Worm (Caenorhabditis elegans): ENCODE results near the gene Y45G5AM.4.
A peak's percentile ranks its signal among the peaks of the same experiment; 100 is the strongest.

Y45G5AM.4 gene

ce11 chrV:4194587-4195211 is 31.7 kb downstream of the Y45G5AM.4 start, which contains the start of gene Y45G5AM.9 (continued):
- TF ChIP-seq unc-3 (GFP tag; conservative IDR thresholded peaks at IDR 0.05), result 0 out of 2 replicates have a peak, but pooled peaks have one; percentile 25
- TF ChIP-seq unc-3 (tag; optimal IDR thresholded peaks at IDR 0.05), result peak; percentile 4
- TF ChIP-seq pax-1 (tag; optimal IDR thresholded peaks at IDR 0.05), result no peak
- TF ChIP-seq gmeb-2 (tag; optimal IDR thresholded peaks at IDR 0.05), result peak; percentile 11
- peak; percentile 59 for TF ChIP-seq ceh-2 (tag; optimal IDR thresholded peaks at IDR 0.05)
- TF ChIP-seq ceh-24 (tag; optimal IDR thresholded peaks at IDR 0.05), result no peak
- no peak for TF ChIP-seq ceh-9 (tag; optimal IDR thresholded peaks at IDR 0.05)
- TF ChIP-seq syd-9 (tag; optimal IDR thresholded peaks at IDR 0.05), result peak; percentile 40
- TF ChIP-seq hlh-13 (GFP tag; optimal IDR thresholded peaks at IDR 0.05), result no peak
- no peak for TF ChIP-seq hlh-6 (tag; optimal IDR thresholded peaks at IDR 0.05)
- TF ChIP-seq ceh-48 (tag; optimal IDR thresholded peaks at IDR 0.05), result peak; percentile 83
- TF ChIP-seq elt-2 (tag; optimal IDR thresholded peaks at IDR 0.05), result peak; percentile 83
- peak; percentile 82 for TF ChIP-seq ref-2 (tag; optimal IDR thresholded peaks at IDR 0.05)
- TF ChIP-seq T23F11.4 (GFP tag; optimal IDR thresholded peaks at IDR 0.05), result no peak
- TF ChIP-seq ceh-34 (tag; optimal IDR thresholded peaks at IDR 0.05), result peak; percentile 63
- TF ChIP-seq elt-4 (tag; optimal IDR thresholded peaks at IDR 0.05), result no peak
- peak; percentile 17 for TF ChIP-seq pqm-1 (tag; optimal IDR thresholded peaks at IDR 0.05)
- TF ChIP-seq nfya-1 (tag; optimal IDR thresholded peaks at IDR 0.05), result peak; percentile 76
- peak; percentile 50 for TF ChIP-seq rnt-1 (tag; optimal IDR thresholded peaks at IDR 0.05)
- no peak for TF ChIP-seq ceh-30 (tag; optimal IDR thresholded peaks at IDR 0.05)
- peak; percentile 66 for TF ChIP-seq F13H6.1 (tag; optimal IDR thresholded peaks at IDR 0.05)
- no peak for TF ChIP-seq pag-3 (tag; optimal IDR thresholded peaks at IDR 0.05; ENCODE audit: borderline replicate concordance)
- TF ChIP-seq ceh-31 (tag; optimal IDR thresholded peaks at IDR 0.05), result peak; percentile 82
- peak; percentile 40 for TF ChIP-seq ttx-3 (tag; optimal IDR thresholded peaks at IDR 0.05)
- peak; percentile 72 for TF ChIP-seq ceh-14 (tag; optimal IDR thresholded peaks at IDR 0.05)
- peak; percentile 8 for TF ChIP-seq fkh-10 (GFP tag; optimal IDR thresholded peaks at IDR 0.05)
- TF ChIP-seq hlh-15 (tag; optimal IDR thresholded peaks at IDR 0.05), result peak; percentile 11
- peak; percentile 25 for TF ChIP-seq K09A11.1 (tag; optimal IDR thresholded peaks at IDR 0.05; ENCODE audit: insufficient read depth)
- TF ChIP-seq ceh-18 (tag; optimal IDR thresholded peaks at IDR 0.05), result peak; percentile 63
- no peak for TF ChIP-seq lim-6 (tag; optimal IDR thresholded peaks at IDR 0.05)
- no peak for TF ChIP-seq npax-4 (tag; optimal IDR thresholded peaks at IDR 0.05)
- TF ChIP-seq dmd-4 (tag; optimal IDR thresholded peaks at IDR 0.05; ENCODE audit: borderline replicate concordance), result no peak
- TF ChIP-seq pat-9 (tag; optimal IDR thresholded peaks at IDR 0.05), result peak; percentile 39
- no peak for TF ChIP-seq fkh-6 (tag; optimal IDR thresholded peaks at IDR 0.05)
- peak; percentile 2 for TF ChIP-seq C08G9.2 (tag; optimal IDR thresholded peaks at IDR 0.05)
- no peak for TF ChIP-seq lin-11 (tag; optimal IDR thresholded peaks at IDR 0.05)
- peak; percentile 47 for TF ChIP-seq fax-1 (tag; optimal IDR thresholded peaks at IDR 0.05)
- no peak for TF ChIP-seq pha-2 (tag; optimal IDR thresholded peaks at IDR 0.05)
- TF ChIP-seq ceh-22 (tag; optimal IDR thresholded peaks at IDR 0.05), result no peak
- TF ChIP-seq ets-4 (tag; optimal IDR thresholded peaks at IDR 0.05), result peak; percentile 39
- no peak for TF ChIP-seq ceh-45 (GFP tag; IDR thresholded peaks at IDR 0.05)
- no peak for TF ChIP-seq odd-2 (tag; optimal IDR thresholded peaks at IDR 0.05)
- TF ChIP-seq hlh-30 (tag; optimal IDR thresholded peaks at IDR 0.05; ENCODE audit: insufficient read depth), result peak; percentile 54
- peak; percentile 1 for TF ChIP-seq Y22D7AL.16 (tag; optimal IDR thresholded peaks at IDR 0.05)
- TF ChIP-seq unc-86 (tag; optimal IDR thresholded peaks at IDR 0.05), result peak; percentile 53
- TF ChIP-seq C38D4.7 (GFP tag; optimal IDR thresholded peaks at IDR 0.05), result peak; percentile 28
- peak; percentile 42 for TF ChIP-seq eyg-1 (tag; optimal IDR thresholded peaks at IDR 0.05)
- no peak for TF ChIP-seq pros-1 (tag; optimal IDR thresholded peaks at IDR 0.05)
- TF ChIP-seq zip-5 (tag; optimal IDR thresholded peaks at IDR 0.05), result no peak
- no peak for TF ChIP-seq tbx-7 (tag; optimal IDR thresholded peaks at IDR 0.05)
- peak; percentile 2 for TF ChIP-seq madf-2 (tag; optimal IDR thresholded peaks at IDR 0.05)
- peak; percentile 12 for TF ChIP-seq hlh-8 (tag; optimal IDR thresholded peaks at IDR 0.05)

Data from whole organism, late embryonic.